Fruit fly (Drosophila melanogaster): Measurements from ENCODE around the gene CG11317.
A peak's percentile ranks its signal among the peaks of the same experiment; 100 is the strongest.

Gene CG11317

dm6 chr3R:31127357-31127775 is 30.2 kb upstream of the CG11317 start (continued):
- peak; percentile 39 for TF ChIP-seq CG10147 (GFP tag; optimal IDR thresholded peaks at IDR 0.05)
- TF ChIP-seq kay (GFP tag; optimal IDR thresholded peaks at IDR 0.05), result peak; percentile 60
- no peak for TF ChIP-seq seq (GFP tag; IDR thresholded peaks at IDR 0.05)
- TF ChIP-seq CG1832 (GFP tag; optimal IDR thresholded peaks at IDR 0.05), result no peak
- TF ChIP-seq HLH3B (GFP tag; IDR thresholded peaks at IDR 0.05), result no peak
- TF ChIP-seq Antp (GFP tag; optimal IDR thresholded peaks at IDR 0.05), result no peak
- TF ChIP-seq CG12299 (tag; optimal IDR thresholded peaks at IDR 0.05), result peak; percentile 33
- no peak for TF ChIP-seq CG3847 (GFP tag; IDR thresholded peaks at IDR 0.05)
- TF ChIP-seq CG11398 (GFP tag; optimal IDR thresholded peaks at IDR 0.05), result no peak
- no peak for TF ChIP-seq CG14710 (tag; optimal IDR thresholded peaks at IDR 0.05)
- TF ChIP-seq CG9817 (tag; optimal IDR thresholded peaks at IDR 0.05), result no peak
- no peak for TF ChIP-seq Vsx1 (GFP tag; optimal IDR thresholded peaks at IDR 0.05)
- peak; percentile 7; the same call in 1 of the 2 replicates for TF ChIP-seq CG13287 (GFP tag; IDR thresholded peaks at IDR 0.05; ENCODE audit: partially characterized antibody)
- no peak for TF ChIP-seq jigr1 (GFP tag; IDR thresholded peaks at IDR 0.05)
- TF ChIP-seq B-H2 (GFP tag; optimal IDR thresholded peaks at IDR 0.05), result peak; percentile 18
- TF ChIP-seq grn (GFP tag; optimal IDR thresholded peaks at IDR 0.05), result peak; percentile 88
- TF ChIP-seq unpg (GFP tag; optimal IDR thresholded peaks at IDR 0.05), result peak; percentile 32
- TF ChIP-seq Rfx (GFP tag; IDR thresholded peaks at IDR 0.05), result 0 out of 2 replicates have a peak, but pooled peaks have one; percentile 28
- no peak for TF ChIP-seq CG6272 (GFP tag; IDR thresholded peaks at IDR 0.05)
- peak; percentile 1 for TF ChIP-seq Nf-YC (tag; optimal IDR thresholded peaks at IDR 0.05)
- no peak for TF ChIP-seq CG13624 (GFP tag; optimal IDR thresholded peaks at IDR 0.05)
- TF ChIP-seq Hmr (GFP tag; optimal IDR thresholded peaks at IDR 0.05), result peak; percentile 45
- TF ChIP-seq crp (GFP tag; optimal IDR thresholded peaks at IDR 0.05), result peak in 1 of 2 experiments; percentile 67

DNA sequence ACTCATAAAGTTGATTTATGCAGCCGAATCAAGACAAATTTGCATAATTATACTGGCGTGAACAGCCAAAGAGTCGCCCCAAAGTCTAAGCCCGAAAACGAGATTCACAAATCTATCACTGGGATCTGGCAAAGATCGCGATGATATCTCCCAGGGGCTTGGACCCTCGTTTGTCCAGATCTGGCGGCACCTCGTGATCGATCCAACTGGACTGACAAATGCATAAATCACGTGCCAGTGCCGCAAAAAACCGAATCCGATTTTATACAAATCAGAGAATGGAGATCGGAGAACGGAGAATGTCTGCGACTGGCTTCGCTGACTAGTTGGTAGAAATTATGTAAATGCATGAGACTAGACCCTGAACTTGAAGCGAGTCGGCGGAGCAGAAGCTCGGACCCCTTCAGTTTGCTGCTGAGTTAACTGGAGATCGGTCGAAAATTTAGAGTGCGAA is 28.7 kb upstream of the CG11317 start, which contains the start of gene CG15554:
Gene CG15554, plus strand, starts transcription at position 404 of the 454 bp plus-strand sequence.
- TF ChIP-seq CG31224 (GFP tag; IDR thresholded peaks at IDR 0.05), result no peak
- TF ChIP-seq en (GFP tag; optimal IDR thresholded peaks at IDR 0.05), result no peak
- no peak for TF ChIP-seq fd102C (GFP tag; optimal IDR thresholded peaks at IDR 0.05)
- no peak for TF ChIP-seq crp (GFP tag; optimal IDR thresholded peaks at IDR 0.05)
- TF ChIP-seq CG15269 (tag; optimal IDR thresholded peaks at IDR 0.05), result no peak
- TF ChIP-seq CG13894 (tag; optimal IDR thresholded peaks at IDR 0.05), result peak; percentile 62
- no peak for TF ChIP-seq CG12219 (GFP tag; optimal IDR thresholded peaks at IDR 0.05)
- TF ChIP-seq MESR4 (GFP tag; optimal IDR thresholded peaks at IDR 0.05), result no peak
- no peak for TF ChIP-seq crc (GFP tag; optimal IDR thresholded peaks at IDR 0.05)
- TF ChIP-seq stwl (tag; optimal IDR thresholded peaks at IDR 0.05), result no peak
- no peak for TF ChIP-seq CG15696 (tag; optimal IDR thresholded peaks at IDR 0.05)
- no peak for TF ChIP-seq Gug (GFP tag; IDR thresholded peaks at IDR 0.05)
- no peak for TF ChIP-seq NFAT (GFP tag; IDR thresholded peaks at IDR 0.05)
- TF ChIP-seq CG6683 (GFP tag; optimal IDR thresholded peaks at IDR 0.05), result no peak
- no peak for TF ChIP-seq eyg (GFP tag; optimal IDR thresholded peaks at IDR 0.05)
- no peak for TF ChIP-seq CG1603 (tag; optimal IDR thresholded peaks at IDR 0.05)
- TF ChIP-seq lola (GFP tag; optimal IDR thresholded peaks at IDR 0.05), result no peak
- no peak for TF ChIP-seq br (optimal IDR thresholded peaks at IDR 0.05)
- TF ChIP-seq kah (GFP tag; optimal IDR thresholded peaks at IDR 0.05), result no peak
- TF ChIP-seq dati (GFP tag; IDR thresholded peaks at IDR 0.05), result no peak
- TF ChIP-seq CG12744 (GFP tag; optimal IDR thresholded peaks at IDR 0.05), result no peak
- peak; percentile 75 for TF ChIP-seq CG12769 (tag; optimal IDR thresholded peaks at IDR 0.05)
- TF ChIP-seq cwo (GFP tag; optimal IDR thresholded peaks at IDR 0.05), result peak; percentile 57
- no peak for TF ChIP-seq usp (GFP tag; optimal IDR thresholded peaks at IDR 0.05)
- no peak for TF ChIP-seq sna (GFP tag; IDR thresholded peaks at IDR 0.05; ENCODE audit: partially characterized antibody)
- TF ChIP-seq Fer2 (tag; optimal IDR thresholded peaks at IDR 0.05), result no peak
- TF ChIP-seq lbe (GFP tag; optimal IDR thresholded peaks at IDR 0.05), result no peak
- no peak for TF ChIP-seq sr (GFP tag; IDR thresholded peaks at IDR 0.05)
- TF ChIP-seq dysf (GFP tag; IDR thresholded peaks at IDR 0.05), result no peak
